Worm (Caenorhabditis elegans): ENCODE data around the gene K02C4.3.

Gene K02C4.3

ce11 chrII:8075324-8075810, 11.3 kb downstream of the K02C4.3 start, which contains the start of gene K02C4.2 (continued):
- TF ChIP-seq egl-13 (tag; optimal IDR thresholded peaks at IDR 0.05) (no peak), aly-2 (tag; optimal IDR thresholded peaks at IDR 0.05) (peak; percentile 64), xbp-1 (tag; optimal IDR thresholded peaks at IDR 0.05) (peak; percentile 56), hlh-17 (GFP tag; optimal IDR thresholded peaks at IDR 0.05; ENCODE audit: borderline replicate concordance) (no peak), lin-39 (tag; optimal IDR thresholded peaks at IDR 0.05) (peak; percentile 18), ztf-4 (tag; optimal IDR thresholded peaks at IDR 0.05) (peak; percentile 0), lin-14 (GFP tag; optimal IDR thresholded peaks at IDR 0.05) (peak; percentile 78), C04F5.9 (tag; optimal IDR thresholded peaks at IDR 0.05) (no peak), Y116A8C.19 (tag; optimal IDR thresholded peaks at IDR 0.05; ENCODE audit: borderline replicate concordance) (no peak), ces-1 (GFP tag; optimal IDR thresholded peaks at IDR 0.05) (no peak), lin-15B (tag; optimal IDR thresholded peaks at IDR 0.05) (no peak), sup-37 (GFP tag; optimal IDR thresholded peaks at IDR 0.05) (peak; percentile 73), mdl-1 (tag; optimal IDR thresholded peaks at IDR 0.05) (peak in 1 of 2 experiments; percentile 88), zip-4 (GFP tag; optimal IDR thresholded peaks at IDR 0.05) (peak; percentile 60), snpc-4 (tag; optimal IDR thresholded peaks at IDR 0.05) (peak; percentile 52), isw-1 (GFP tag; IDR thresholded peaks at IDR 0.05) (no peak), nhr-77 (tag; optimal IDR thresholded peaks at IDR 0.05) (peak; percentile 75), elt-3 (tag; optimal IDR thresholded peaks at IDR 0.05) (peak in 3 of 6 experiments; percentile 28 to 77 (median 42)), mab-9 (GFP tag; IDR thresholded peaks at IDR 0.05) (peak; percentile 35; the same call in 1 of the 2 replicates), lsy-2 (tag; optimal IDR thresholded peaks at IDR 0.05) (peak; percentile 59 to 83), nhr-90 (tag; optimal IDR thresholded peaks at IDR 0.05; ENCODE audit: poor library complexity) (peak; percentile 83), nhr-11 (tag; optimal IDR thresholded peaks at IDR 0.05) (no peak), rnt-1 (tag; optimal IDR thresholded peaks at IDR 0.05) (peak; percentile 81), skn-1 (tag; optimal IDR thresholded peaks at IDR 0.05) (peak; percentile 78), hpl-2 (GFP tag; optimal IDR thresholded peaks at IDR 0.05) (peak; percentile 56), unc-98 (GFP tag; IDR thresholded peaks at IDR 0.05) (no peak), nhr-47 (tag; optimal IDR thresholded peaks at IDR 0.05) (peak; percentile 75), fkh-8 (tag; optimal IDR thresholded peaks at IDR 0.05) (peak; percentile 47), egl-27 (tag; optimal IDR thresholded peaks at IDR 0.05) (peak in 1 of 2 experiments; percentile 23), zag-1 (tag; optimal IDR thresholded peaks at IDR 0.05) (no peak), tbx-2 (tag; optimal IDR thresholded peaks at IDR 0.05) (peak; percentile 68), ets-5 (GFP tag; IDR thresholded peaks at IDR 0.05) (no peak), ceh-63 (GFP tag; optimal IDR thresholded peaks at IDR 0.05) (no peak), ceh-82 (tag; optimal IDR thresholded peaks at IDR 0.05) (peak in 2 of 3 experiments; percentile 26 to 60), sptf-1 (tag; optimal IDR thresholded peaks at IDR 0.05) (no peak), aha-1 (tag; optimal IDR thresholded peaks at IDR 0.05) (no peak), mef-2 (tag; optimal IDR thresholded peaks at IDR 0.05) (no peak), lin-13 (GFP tag; optimal IDR thresholded peaks at IDR 0.05) (peak; percentile 69), jun-1 (tag; optimal IDR thresholded peaks at IDR 0.05) (peak; percentile 60), ama-1 (optimal IDR thresholded peaks at IDR 0.05) (no peak), unc-130 (tag; optimal IDR thresholded peaks at IDR 0.05) (peak; percentile 89), unc-62 (GFP tag; optimal IDR thresholded peaks at IDR 0.05) (no peak), C16A3.4 (tag; optimal IDR thresholded peaks at IDR 0.05) (peak; percentile 88), lir-3 (tag; optimal IDR thresholded peaks at IDR 0.05; ENCODE audit: poor library complexity) (peak; percentile 41), elt-2 (tag; optimal IDR thresholded peaks at IDR 0.05) (peak; percentile 59)
